Worm (Caenorhabditis elegans) whole organism, young adult: Measurements from ENCODE around the gene R11D1.10.

Experiments
- egl-18 ChIP-seq: fragments of 200-800 bp; sonication (Bioruptor generic); IDR thresholded peaks from 2 replicates; pipeline ENCODE4 v1.3.6; 2022; ENCODE audit warnings: missing genetic modification reagents, missing genetic modification characterization, missing compliant biosample characterization
- ekl-4 ChIP-seq: fragments of 200-800 bp; sonication (Bioruptor generic); IDR thresholded peaks from 2 replicates; pipeline ENCODE4 v1.3.6; 2022; ENCODE audit warnings: missing genetic modification reagents, missing genetic modification characterization, missing compliant biosample characterization
- hsf-1 ChIP-seq: fragments of 200-800 bp; sonication (Bioruptor generic); IDR thresholded peaks from 2 replicates; pipeline ENCODE4 v1.3.6; 2022; ENCODE audit warnings: missing genetic modification reagents, missing genetic modification characterization, missing compliant biosample characterization
- let-607 ChIP-seq, 2 experiments: fragments of 200-800 bp in 1 of 2; sonication (Bioruptor generic) in 1 of 2; sonication (generic microtip) in 1 of 2; optimal IDR thresholded peaks; 2 replicates each; lab custom pipeline; 2016 to 2018; ENCODE audit warnings: mild to moderate bottlenecking in 2 of 2, missing compliant biosample characterization in 2 of 2, missing genetic modification characterization in 2 of 2, moderate library complexity in 2 of 2, missing genotype in 1 of 2
- mcd-1 ChIP-seq: fragments of 200-800 bp; sonication (Bioruptor generic); IDR thresholded peaks from 2 replicates; pipeline ENCODE4 v1.3.6; 2022; ENCODE audit warnings: missing genetic modification reagents, missing genetic modification characterization, missing compliant biosample characterization
- mel-28 ChIP-seq: sonication (generic microtip); optimal IDR thresholded peaks from 2 replicates; lab custom pipeline; 2016; ENCODE audit warnings: borderline replicate concordance, mild to moderate bottlenecking, missing genetic modification characterization, missing compliant biosample characterization
- nfya-1 ChIP-seq: sonication (generic microtip); optimal IDR thresholded peaks from 2 replicates; lab custom pipeline; 2017; ENCODE audit warnings: antibody characterized with exemption, missing compliant biosample characterization, missing genetic modification characterization, borderline replicate concordance; ENCODE audit not compliant: insufficient read depth
- nfya-2 ChIP-seq: fragments of 200-800 bp; sonication (Bioruptor generic); IDR thresholded peaks from 2 replicates; pipeline ENCODE4 v1.3.6; 2022; ENCODE audit warnings: missing genetic modification reagents, missing genetic modification characterization, missing compliant biosample characterization
- pbrm-1 ChIP-seq: fragments of 200-800 bp; sonication (Bioruptor generic); IDR thresholded peaks from 2 replicates; pipeline ENCODE4 v1.3.6; 2022; ENCODE audit warnings: missing genetic modification reagents, missing genetic modification characterization, missing compliant biosample characterization
- rcor-1 ChIP-seq: fragments of 200-800 bp; sonication (Bioruptor generic); IDR thresholded peaks from 2 replicates; pipeline ENCODE4 v1.3.6; 2022; ENCODE audit warnings: missing genetic modification reagents, missing genetic modification characterization, missing compliant biosample characterization
- sea-2 ChIP-seq: fragments of 200-800 bp; sonication (Bioruptor generic); IDR thresholded peaks from 2 replicates; pipeline ENCODE4 v1.3.6; 2022; ENCODE audit warnings: missing genetic modification characterization, missing compliant biosample characterization
- somi-1 ChIP-seq: fragments of 200-800 bp; sonication (Bioruptor generic); optimal IDR thresholded peaks from 2 replicates; lab custom pipeline; 2018; ENCODE audit warnings: mild to moderate bottlenecking, missing genetic modification characterization, missing compliant biosample characterization
- unc-130 ChIP-seq: sonication (generic microtip); optimal IDR thresholded peaks from 2 replicates; lab custom pipeline; 2016; ENCODE audit warnings: missing genetic modification reagents, missing genetic modification characterization, missing compliant biosample characterization
- unc-62 ChIP-seq: fragments of 150-350 bp; optimal IDR thresholded peaks from 2 replicates; lab custom pipeline; 2014; ENCODE audit warnings: missing biosample characterization, missing genetic modification reagents, missing genetic modification characterization

DNA sequence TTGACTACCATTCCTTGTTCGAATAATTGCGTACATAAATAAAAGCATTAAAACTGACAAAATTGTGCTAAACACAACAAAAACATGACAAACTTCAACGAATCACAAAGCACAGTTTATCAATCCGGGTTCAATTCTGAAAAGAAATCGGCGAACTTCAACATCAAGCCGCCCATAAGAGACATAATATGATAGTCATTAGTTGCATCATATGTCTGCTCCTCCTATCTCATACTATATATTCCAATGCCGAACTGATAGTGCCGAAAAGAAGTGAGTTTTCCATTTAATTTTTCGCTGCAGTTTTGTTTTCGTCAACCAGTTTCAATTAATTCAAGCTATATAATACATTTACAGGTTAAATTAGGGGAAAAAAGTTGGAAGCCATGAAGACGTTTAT lies 12.4 kb downstream of the R11D1.10 start, which contains the start of gene hrg-7:
- no peak for TF ChIP-seq nfya-1 (tag; lab: Kevin White, UChicago)
- no peak for TF ChIP-seq let-607 (tag; optimal IDR thresholded peaks at IDR 0.05; lab: Kevin White, UChicago)
- TF ChIP-seq unc-130: no peak
- no peak for TF ChIP-seq egl-18 (GFP tag; lab: Robert Waterston, UW)
- TF ChIP-seq mel-28 (tag; lab: Kevin White, UChicago): no peak
- TF ChIP-seq rcor-1 (GFP tag; lab: Robert Waterston, UW): no peak
- TF ChIP-seq nfya-2 (GFP tag; lab: Robert Waterston, UW): no peak
- no peak for TF ChIP-seq somi-1
- TF ChIP-seq sea-2 (GFP tag; lab: Robert Waterston, UW): no peak
- no peak for TF ChIP-seq ekl-4 (GFP tag; lab: Robert Waterston, UW)
- no peak for TF ChIP-seq pbrm-1 (GFP tag; lab: Robert Waterston, UW)
- TF ChIP-seq hsf-1 (GFP tag; lab: Robert Waterston, UW): no peak
- TF ChIP-seq unc-62: no peak
- TF ChIP-seq mcd-1 (GFP tag; lab: Robert Waterston, UW): no peak
